Fruit fly (Drosophila melanogaster) whole organism, larva: ENCODE data around the gene CG6996.

Experiments used
- noc ChIP-seq: fragments of 200-800 bp; sonication (Bioruptor generic); optimal IDR thresholded peaks from 3 replicates; lab custom pipeline; 2019; ENCODE audit warnings: missing biosample characterization, mild to moderate bottlenecking, missing genetic modification characterization, moderate library complexity

CG6996 gene

DNA sequence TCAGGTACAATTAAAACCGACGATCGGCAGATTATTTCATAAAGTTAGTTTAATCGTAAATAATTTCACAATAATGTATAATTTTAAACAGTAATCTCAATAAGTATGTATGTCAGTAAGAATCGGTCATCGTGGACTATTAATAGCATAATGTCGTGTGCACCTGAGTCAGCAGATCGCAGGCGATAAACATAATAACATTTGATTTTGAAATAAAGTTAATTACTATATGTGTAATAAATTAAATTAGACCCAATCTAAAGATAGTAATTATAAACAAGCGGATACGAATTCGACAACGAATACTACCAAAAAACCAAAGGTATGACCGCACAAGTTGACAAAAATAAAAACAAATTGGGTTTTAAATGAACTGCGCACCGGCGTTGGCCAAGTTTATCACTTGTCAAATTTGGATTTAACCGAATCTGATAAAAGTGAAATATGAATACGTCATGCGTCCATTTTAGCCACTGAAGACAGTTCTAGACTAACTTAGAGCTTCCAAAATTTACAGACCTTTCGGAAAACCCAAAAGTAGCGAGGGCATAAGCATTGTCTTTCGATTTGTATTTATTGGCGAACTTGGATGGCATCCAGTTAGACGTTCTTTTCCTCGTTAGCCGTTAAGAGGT, at the start of gene CG6996:
TSS of gene CG6996 (plus strand) at position 585 of the 635 bp plus-strand sequence.
- TF ChIP-seq noc (tag; lab: Kevin White, UChicago): peak; percentile 35

DNA sequence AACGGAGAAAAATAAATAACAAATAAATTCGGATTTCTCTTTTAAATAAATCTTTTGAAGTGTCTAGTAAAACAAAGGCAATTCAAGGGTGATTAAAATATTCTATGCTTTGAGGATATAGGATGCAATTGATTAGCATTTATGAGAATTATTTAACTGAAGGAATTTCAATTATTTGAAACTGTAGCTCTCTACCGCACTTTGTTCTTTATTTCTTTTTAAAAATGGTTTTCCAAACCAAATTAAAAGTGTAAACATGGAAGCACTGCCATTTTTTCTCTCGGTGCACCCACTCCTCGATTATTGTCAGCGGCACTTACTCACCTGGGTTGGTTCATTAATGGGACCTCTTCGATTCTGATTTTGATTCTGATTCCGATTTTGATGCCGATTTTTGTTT, 39.2 kb upstream of the CG6996 start:
- TF ChIP-seq noc (tag; lab: Kevin White, UChicago): no peak

DNA sequence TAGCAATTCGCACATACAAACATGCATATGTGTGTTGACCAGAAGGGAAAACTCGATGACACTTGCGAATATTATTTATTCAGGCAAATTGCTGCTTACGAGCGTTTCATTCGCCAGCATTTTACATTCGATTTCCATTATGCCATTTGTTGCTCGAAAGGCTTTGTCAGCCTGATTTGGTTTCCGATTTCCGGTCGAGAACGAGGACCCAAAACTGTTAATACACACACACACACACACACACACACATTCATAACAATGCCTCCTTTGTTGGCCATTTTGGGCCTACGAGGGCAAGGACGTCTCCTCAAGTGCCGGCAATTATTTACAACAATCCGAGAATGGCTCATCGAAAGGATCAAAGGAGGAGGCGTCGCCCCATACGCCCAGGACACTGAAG, 29.6 kb upstream of the CG6996 start:
- no peak for TF ChIP-seq noc (tag; lab: Kevin White, UChicago)

DNA sequence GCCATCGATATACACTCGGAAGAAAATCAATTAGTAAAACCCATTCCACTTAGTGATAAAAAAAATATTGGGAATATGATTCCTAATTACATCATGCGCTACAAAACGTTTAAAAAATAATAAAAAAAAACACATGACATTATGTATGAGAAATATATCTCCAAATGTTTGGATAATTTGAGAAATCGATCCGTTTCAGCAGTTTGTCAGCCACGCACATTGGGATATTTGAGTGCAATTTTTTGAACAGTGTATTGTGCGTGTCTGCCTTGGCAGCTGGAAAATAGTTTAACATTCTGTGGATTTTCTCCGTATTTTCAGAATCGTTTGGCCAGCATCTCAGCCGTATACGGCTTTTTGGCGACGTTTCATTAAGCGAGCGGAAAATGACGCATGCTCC, 29.2 kb upstream of the CG6996 start:
- no peak for TF ChIP-seq noc (tag; lab: Kevin White, UChicago)

DNA sequence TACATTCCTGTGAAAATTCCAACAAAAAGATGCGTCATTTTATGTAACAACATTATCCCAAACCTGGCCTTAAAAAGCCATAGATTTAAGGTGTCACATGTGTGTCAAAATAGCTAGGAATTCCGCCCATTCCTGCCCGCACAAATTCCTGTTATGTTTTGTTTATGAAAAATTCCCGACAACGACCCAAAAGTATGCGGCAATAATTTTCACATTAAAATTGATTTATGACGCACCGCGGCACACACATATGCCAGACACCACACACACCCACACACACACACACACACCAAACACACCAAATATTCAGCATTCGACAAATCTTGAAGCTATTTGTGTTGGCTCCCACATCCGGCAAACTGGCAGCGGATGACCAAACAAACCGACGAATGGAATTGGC, 24.5 kb upstream of the CG6996 start:
- no peak for TF ChIP-seq noc (tag; lab: Kevin White, UChicago)

DNA sequence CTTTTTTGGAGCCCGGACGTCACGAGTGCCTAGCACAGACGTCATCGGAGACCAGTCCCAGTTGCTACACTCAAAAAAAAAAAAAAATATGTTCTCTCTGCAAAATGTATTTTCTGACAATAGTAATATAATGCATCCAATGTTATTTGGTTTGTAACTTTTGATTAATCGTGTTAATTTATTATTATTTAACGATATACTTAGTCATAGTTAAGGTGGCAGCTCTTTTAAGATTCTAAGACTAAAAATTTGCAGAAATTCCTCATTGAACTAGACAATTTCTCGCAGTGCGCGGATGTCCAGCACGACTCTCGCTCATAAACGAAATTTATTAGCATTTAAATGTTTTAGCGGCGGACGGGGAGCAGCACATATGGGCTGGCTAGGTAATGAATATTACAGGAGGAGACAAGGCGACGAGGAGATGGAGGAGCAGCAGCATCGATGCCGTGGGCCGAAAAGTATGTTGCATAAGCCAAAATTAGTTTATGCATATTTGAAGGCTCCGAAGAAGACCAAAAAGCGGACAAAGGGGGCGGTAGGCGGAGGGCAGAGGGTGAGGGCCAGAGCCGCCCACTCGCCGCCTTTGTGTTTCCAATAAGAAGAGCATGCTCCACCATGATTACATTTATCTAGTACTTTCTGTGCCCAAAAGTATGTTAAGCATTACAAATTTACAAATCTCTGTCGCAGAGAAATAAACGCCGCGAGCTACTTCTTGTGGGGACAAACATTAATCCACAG, 23.8 kb upstream of the CG6996 start:
- peak; percentile 59 for TF ChIP-seq noc (tag; lab: Kevin White, UChicago)

dm6 chr3L:20185206-20185868, 22.0 kb upstream of the CG6996 start:
- no peak for TF ChIP-seq noc (tag; lab: Kevin White, UChicago)

DNA sequence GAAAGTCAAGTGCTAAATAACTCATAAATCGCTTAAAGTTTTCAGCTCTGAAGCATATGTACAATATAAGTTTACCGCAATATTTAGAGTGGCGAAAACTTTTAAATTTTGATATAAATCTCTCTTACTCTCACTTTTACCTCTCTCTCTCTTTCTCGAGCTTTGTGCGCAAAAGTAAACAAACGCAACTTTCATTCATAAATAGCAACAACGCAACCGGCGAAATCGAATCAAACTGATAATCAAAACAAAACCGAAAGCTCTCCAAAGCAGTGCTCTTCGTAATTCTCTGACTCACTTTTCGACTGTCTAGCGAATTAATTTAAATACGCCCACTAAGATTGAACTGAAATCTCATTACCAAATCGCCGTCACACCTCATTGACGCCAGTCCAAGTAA, 21.4 kb upstream of the CG6996 start:
- TF ChIP-seq noc (tag; lab: Kevin White, UChicago): no peak

dm6 chr3L:20186294-20187020, 20.9 kb upstream of the CG6996 start:
- TF ChIP-seq noc (tag; lab: Kevin White, UChicago): no peak

dm6 chr3L:20187885-20188570, 19.3 kb upstream of the CG6996 start, which contains the start of gene Ssk:
Ssk (plus strand) TSS chr3L:20188522.
- peak; percentile 65 for TF ChIP-seq noc (tag; lab: Kevin White, UChicago)

dm6 chr3L:20191848-20192247, 15.5 kb upstream of the CG6996 start:
- no peak for TF ChIP-seq noc (tag; lab: Kevin White, UChicago)

DNA sequence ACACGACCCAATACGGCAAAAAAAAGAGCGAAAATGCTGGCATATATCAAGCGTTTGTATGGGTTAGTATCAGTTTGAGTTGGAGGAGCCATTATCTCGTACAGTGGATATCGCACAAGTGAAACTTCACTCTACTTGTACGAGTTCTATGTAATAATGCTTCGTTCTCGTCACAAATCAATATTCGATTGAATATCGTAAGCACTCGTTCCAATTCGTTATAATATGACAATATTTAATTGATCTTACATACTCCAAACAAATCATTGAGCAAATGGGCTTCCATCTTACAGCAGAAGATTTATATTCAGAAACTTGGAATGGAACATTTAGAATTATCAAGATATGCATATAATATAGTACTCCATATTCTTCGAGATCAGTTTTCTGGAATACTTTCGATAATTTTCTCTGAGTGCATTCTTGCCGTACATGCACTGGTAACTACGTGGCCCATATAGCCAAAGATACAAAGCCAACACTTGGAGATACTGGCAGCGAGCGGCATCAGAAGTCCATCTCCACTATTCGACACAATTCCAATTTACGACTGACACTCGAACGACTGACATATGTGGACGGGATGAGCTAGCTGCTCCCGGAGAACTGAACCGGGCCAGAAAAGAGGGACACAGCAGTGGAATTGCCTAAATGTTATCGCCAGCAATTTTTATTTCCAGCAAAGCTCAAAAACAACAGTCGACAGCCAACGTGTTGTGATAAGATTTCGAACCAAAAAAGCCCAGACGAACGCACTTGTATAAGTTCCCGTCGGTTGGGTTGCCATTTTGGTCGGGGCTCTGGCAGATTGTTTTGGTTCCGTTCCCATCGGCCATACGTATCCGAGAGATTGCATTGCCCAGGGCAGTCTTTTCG, 14.2 kb upstream of the CG6996 start:
- peak; percentile 44 for TF ChIP-seq noc (tag; lab: Kevin White, UChicago)

dm6 chr3L:20193748-20194058, 13.6 kb upstream of the CG6996 start:
- no peak for TF ChIP-seq noc (tag; lab: Kevin White, UChicago)

DNA sequence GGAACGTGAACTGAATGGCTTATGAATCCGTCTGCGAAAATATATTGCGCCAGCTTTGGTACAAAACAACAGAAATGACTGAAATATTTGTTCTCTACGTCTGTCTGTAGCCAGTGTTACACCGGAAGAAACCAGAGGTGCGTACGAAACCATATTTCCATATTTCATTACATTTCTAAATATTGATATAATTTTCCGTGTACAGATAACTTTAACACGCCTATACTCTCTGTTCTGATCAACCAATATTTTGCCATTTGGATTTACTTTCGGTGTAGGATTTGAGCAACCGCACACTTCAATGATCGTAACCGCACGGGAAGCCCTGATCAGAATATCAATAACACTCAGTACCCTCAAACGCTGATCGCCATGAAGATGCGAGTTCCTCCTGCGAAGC, 12.6 kb upstream of the CG6996 start:
- peak; percentile 25 for TF ChIP-seq noc (tag; lab: Kevin White, UChicago)
